Fruit fly (Drosophila melanogaster): ENCODE results near the gene sowah.

sowah gene

dm6 chr3L:12533392-12534070 is 38.8 kb downstream of the sowah start, which contains the start of the genes Tsf2 and CG34242 (continued):
- TF ChIP-seq nerfin-1 (tag; optimal IDR thresholded peaks at IDR 0.05) (peak; percentile 80), lilli (GFP tag; optimal IDR thresholded peaks at IDR 0.05) (no peak), inv (GFP tag; IDR thresholded peaks at IDR 0.05; ENCODE audit: partially characterized antibody) (no peak), Poxn (GFP tag; IDR thresholded peaks at IDR 0.05) (peak; percentile 31; the same call in 1 of the 2 replicates), Myb (GFP tag; optimal IDR thresholded peaks at IDR 0.05) (no peak), CG12769 (tag; optimal IDR thresholded peaks at IDR 0.05) (no peak), kah (GFP tag; optimal IDR thresholded peaks at IDR 0.05) (peak; percentile 47), CG7372 (GFP tag; IDR thresholded peaks at IDR 0.05) (peak; percentile 61; the same call in 1 of the 2 replicates), en (GFP tag; optimal IDR thresholded peaks at IDR 0.05) (no peak), CG16815 (GFP tag; optimal IDR thresholded peaks at IDR 0.05) (no peak), CG5245 (GFP tag; optimal IDR thresholded peaks at IDR 0.05) (peak; percentile 8), TFAM (GFP tag; optimal IDR thresholded peaks at IDR 0.05) (no peak), Trl (optimal IDR thresholded peaks at IDR 0.05) (no peak), Trl (GFP tag; optimal IDR thresholded peaks at IDR 0.05) (no peak), CG4820 (GFP tag; optimal IDR thresholded peaks at IDR 0.05) (peak; percentile 86), chn (GFP tag; optimal IDR thresholded peaks at IDR 0.05) (no peak), pan (optimal IDR thresholded peaks at IDR 0.05) (no peak), pan (GFP tag; optimal IDR thresholded peaks at IDR 0.05 in 1 of 2, IDR thresholded peaks at IDR 0.05 in 1 of 2) (peak in 1 of 2 experiments; percentile 96), CG14965 (GFP tag; optimal IDR thresholded peaks at IDR 0.05; ENCODE audit: borderline replicate concordance) (no peak), CG10147 (GFP tag; optimal IDR thresholded peaks at IDR 0.05) (peak; percentile 76), Hmx (GFP tag; optimal IDR thresholded peaks at IDR 0.05) (no peak), da (GFP tag; optimal IDR thresholded peaks at IDR 0.05) (no peak), Taf1 (GFP tag; IDR thresholded peaks at IDR 0.05) (peak; percentile 87), cas (GFP tag; IDR thresholded peaks at IDR 0.05) (peak; percentile 84), Xrp1 (GFP tag; IDR thresholded peaks at IDR 0.05) (peak; percentile 97), insv (GFP tag; optimal IDR thresholded peaks at IDR 0.05) (no peak), nom (GFP tag; optimal IDR thresholded peaks at IDR 0.05) (peak; percentile 58), CG17612 (GFP tag; IDR thresholded peaks at IDR 0.05) (peak; percentile 55), CG13296 (GFP tag; optimal IDR thresholded peaks at IDR 0.05) (peak; percentile 78), CG6254 (GFP tag; optimal IDR thresholded peaks at IDR 0.05) (peak; percentile 56), CG12071 (GFP tag; optimal IDR thresholded peaks at IDR 0.05) (no peak), Jarid2 (GFP tag; optimal IDR thresholded peaks at IDR 0.05) (no peak), CG7987 (GFP tag; optimal IDR thresholded peaks at IDR 0.05) (peak; percentile 59), yki (optimal IDR thresholded peaks at IDR 0.05) (no peak), Dip3 (GFP tag; optimal IDR thresholded peaks at IDR 0.05) (peak; percentile 34), prd (optimal IDR thresholded peaks at IDR 0.05) (no peak), prd (GFP tag; IDR thresholded peaks at IDR 0.05) (peak; percentile 96), unpg (GFP tag; optimal IDR thresholded peaks at IDR 0.05) (peak; percentile 64), NfI (GFP tag; optimal IDR thresholded peaks at IDR 0.05) (no peak), Abd-B (GFP tag; optimal IDR thresholded peaks at IDR 0.05) (no peak), ham (GFP tag; IDR thresholded peaks at IDR 0.05) (no peak), CG14441 (GFP tag; IDR thresholded peaks at IDR 0.05) (peak; percentile 92), Ptx1 (GFP tag; IDR thresholded peaks at IDR 0.05) (peak; percentile 99), gce (GFP tag; IDR thresholded peaks at IDR 0.05) (peak; percentile 94), bcd (GFP tag; optimal IDR thresholded peaks at IDR 0.05) (peak; percentile 80), crp (GFP tag; optimal IDR thresholded peaks at IDR 0.05) (peak in 1 of 2 experiments; percentile 70), repo (GFP tag; optimal IDR thresholded peaks at IDR 0.05) (no peak), CG13894 (tag; optimal IDR thresholded peaks at IDR 0.05) (no peak), CG9797 (GFP tag; optimal IDR thresholded peaks at IDR 0.05) (peak; percentile 81), CkIIα-i1 (GFP tag; IDR thresholded peaks at IDR 0.05) (no peak), CG12104 (GFP tag; optimal IDR thresholded peaks at IDR 0.05) (peak; percentile 45)
